Worm (Caenorhabditis elegans) whole organism, L2 larva: ENCODE measurements around the gene H10E21.1.

ENCODE experiments used
- R02D3.7 ChIP-seq: fragments of 150-350 bp; optimal IDR thresholded peaks from 2 replicates; lab custom pipeline; 2014; ENCODE audit warnings: missing biosample characterization, missing genetic modification characterization
- alr-1 ChIP-seq: fragments of 150-350 bp; optimal IDR thresholded peaks from 2 replicates; lab custom pipeline; 2014; ENCODE audit warnings: missing biosample characterization, missing genetic modification characterization
- ama-1 ChIP-seq: fragments of 150-350 bp; optimal IDR thresholded peaks from 2 replicates; lab custom pipeline; 2018; ENCODE audit warnings: inconsistent platforms
- crh-2 ChIP-seq: sonication (generic microtip); optimal IDR thresholded peaks from 2 replicates; lab custom pipeline; 2017; ENCODE audit warnings: missing biosample characterization, missing genetic modification characterization
- nhr-237 ChIP-seq: fragments of 150-350 bp; optimal IDR thresholded peaks from 2 replicates; lab custom pipeline; 2014; ENCODE audit warnings: missing biosample characterization, missing genetic modification characterization
- snpc-4 ChIP-seq: fragments of 150-350 bp; optimal IDR thresholded peaks from 2 replicates; lab custom pipeline; 2014; ENCODE audit warnings: missing biosample characterization, missing genetic modification characterization
- ztf-4 ChIP-seq: fragments of 150-350 bp; optimal IDR thresholded peaks from 2 replicates; lab custom pipeline; 2014; ENCODE audit warnings: missing biosample characterization, missing genetic modification characterization

- no peak for TF ChIP-seq crh-2 (tag; lab: Kevin White, UChicago)
- no peak for TF ChIP-seq alr-1 (tag; lab: Kevin White, UChicago)
- no peak for TF ChIP-seq nhr-237
- no peak for TF ChIP-seq ama-1 (lab: Kevin White, UChicago)
- no peak for TF ChIP-seq R02D3.7 (tag; lab: Kevin White, UChicago)
- no peak for TF ChIP-seq ztf-4 (tag; lab: Kevin White, UChicago)
- no peak for TF ChIP-seq snpc-4 (tag; lab: Kevin White, UChicago)
These were observed 23.9 kb downstream of the H10E21.1 start for ce11 chrIII:39516-39915.
